Worm (Caenorhabditis elegans) whole organism, L1 larva: ENCODE measurements around the gene zmp-5.

Experiments used
- fkh-4 ChIP-seq: sonication (generic microtip); optimal IDR thresholded peaks from 2 replicates; lab custom pipeline; 2016; ENCODE audit warnings: missing compliant biosample characterization, missing genetic modification characterization, borderline replicate concordance
- hpl-2 ChIP-seq: fragments of 150-350 bp; optimal IDR thresholded peaks from 2 replicates; lab custom pipeline; 2014; ENCODE audit warnings: missing biosample characterization, missing genetic modification reagents, missing genetic modification characterization
- mdl-1 ChIP-seq, 2 experiments: fragments of 150-350 bp; optimal IDR thresholded peaks; 2 replicates each; lab custom pipeline; 2014 to 2017; ENCODE audit warnings: missing biosample characterization in 2 of 2, missing genetic modification characterization in 2 of 2, inconsistent platforms in 1 of 2
- nhr-76 ChIP-seq: sonication (generic microtip); optimal IDR thresholded peaks from 2 replicates; lab custom pipeline; 2017; ENCODE audit warnings: missing biosample characterization, missing genetic modification characterization
- pag-3 ChIP-seq: sonication (generic microtip); optimal IDR thresholded peaks from 2 replicates; lab custom pipeline; 2017; ENCODE audit warnings: missing genetic modification characterization, mild to moderate bottlenecking, missing compliant biosample characterization, antibody characterized with exemption, borderline replicate concordance; ENCODE audit not compliant: insufficient read depth
- snu-23 ChIP-seq: sonication (generic microtip); optimal IDR thresholded peaks from 2 replicates; lab custom pipeline; 2016; ENCODE audit warnings: missing genetic modification characterization, missing compliant biosample characterization
- zag-1 ChIP-seq: fragments of 150-350 bp; optimal IDR thresholded peaks from 2 replicates; lab custom pipeline; 2014; ENCODE audit warnings: missing biosample characterization, missing genetic modification characterization

- TF ChIP-seq mdl-1 (tag; optimal IDR thresholded peaks at IDR 0.05; lab: Kevin White, UChicago) (no peak), pag-3 (tag; lab: Kevin White, UChicago) (no peak), nhr-76 (no peak), hpl-2 (GFP tag; lab: Kevin White, UChicago) (no peak), zag-1 (no peak), fkh-4 (tag; lab: Kevin White, UChicago) (no peak), snu-23 (GFP tag; lab: Kevin White, UChicago) (no peak)
Observed at ce11 chrX:12678532-12678931, 31.6 kb downstream of the zmp-5 start, which contains the start of gene adt-1.
